Fruit fly (Drosophila melanogaster) whole organism, pupa: Measurements from ENCODE around the gene synr.
A peak's percentile ranks its signal among the peaks of the same experiment; 100 is the strongest.

ENCODE experiments used
- CG10348 ChIP-seq: fragments of 200-800 bp; sonication (Bioruptor generic); IDR thresholded peaks from 2 replicates; pipeline ENCODE4 v1.3.6; 2022; ENCODE audit warnings: missing biosample characterization, missing genetic modification characterization
- CG12605 ChIP-seq: fragments of 200-800 bp; sonication (Bioruptor generic); IDR thresholded peaks from 2 replicates; pipeline ENCODE4 v1.3.6; 2022; ENCODE audit warnings: missing biosample characterization, missing genetic modification characterization
- CG13204 ChIP-seq: fragments of 200-800 bp; sonication (Bioruptor generic); optimal IDR thresholded peaks from 2 replicates; lab custom pipeline; 2018; ENCODE audit warnings: missing biosample characterization, mild to moderate bottlenecking, missing genetic modification characterization, moderate library complexity
- CG14655 ChIP-seq: fragments of 200-800 bp; sonication (Bioruptor generic); optimal IDR thresholded peaks from 3 replicates; lab custom pipeline; 2017; ENCODE audit warnings: mild to moderate bottlenecking, missing biosample characterization, missing genetic modification reagents, missing genetic modification characterization
- CG15710 ChIP-seq: fragments of 200-800 bp; sonication (Bioruptor generic); optimal IDR thresholded peaks from 2 replicates; lab custom pipeline; 2018; ENCODE audit warnings: missing biosample characterization, mild to moderate bottlenecking, missing genetic modification characterization, moderate library complexity
- CG17806 ChIP-seq: fragments of 200-800 bp; sonication (Bioruptor generic); optimal IDR thresholded peaks from 2 replicates; lab custom pipeline; 2018; ENCODE audit warnings: missing biosample characterization, mild to moderate bottlenecking, missing genetic modification characterization, moderate library complexity
- CG32121 ChIP-seq: fragments of 200-800 bp; sonication (Bioruptor generic); IDR thresholded peaks from 2 replicates; pipeline ENCODE4 v1.3.6; 2022; ENCODE audit warnings: missing biosample characterization, missing genetic modification characterization
- CG34367 ChIP-seq: fragments of 200-800 bp; sonication (Bioruptor generic); optimal IDR thresholded peaks from 2 replicates; lab custom pipeline; 2018; ENCODE audit warnings: missing biosample characterization, mild to moderate bottlenecking, missing genetic modification characterization
- CG4496 ChIP-seq: fragments of 200-800 bp; sonication (Bioruptor generic); IDR thresholded peaks from 3 replicates; pipeline ENCODE4 v1.3.6; 2022; ENCODE audit warnings: missing biosample characterization, missing genetic modification characterization
- CG8159 ChIP-seq: fragments of 200-800 bp; sonication (Bioruptor generic); optimal IDR thresholded peaks from 3 replicates; lab custom pipeline; 2018; ENCODE audit warnings: missing biosample characterization, mild to moderate bottlenecking, missing genetic modification characterization, moderate library complexity
- CG8301 ChIP-seq: fragments of 200-800 bp; sonication (Bioruptor generic); optimal IDR thresholded peaks from 2 replicates; lab custom pipeline; 2018; ENCODE audit warnings: missing biosample characterization, mild to moderate bottlenecking, missing genetic modification characterization
- CG9948 ChIP-seq: fragments of 200-800 bp; sonication (Bioruptor generic); optimal IDR thresholded peaks from 2 replicates; lab custom pipeline; 2018; ENCODE audit warnings: missing biosample characterization, mild to moderate bottlenecking, missing genetic modification characterization, moderate library complexity
- D1 ChIP-seq: fragments of 200-800 bp; sonication (Bioruptor generic); optimal IDR thresholded peaks from 2 replicates; lab custom pipeline; 2018; ENCODE audit warnings: missing biosample characterization, mild to moderate bottlenecking, missing genetic modification characterization, moderate library complexity
- EcR ChIP-seq: fragments of 200-800 bp; sonication (Bioruptor generic); optimal IDR thresholded peaks from 3 replicates; lab custom pipeline; 2019; ENCODE audit warnings: missing biosample characterization, missing genetic modification characterization, mild to moderate bottlenecking, moderate library complexity, missing genetic modification reagents
- Ets98B ChIP-seq: fragments of 200-800 bp; sonication (Bioruptor generic); IDR thresholded peaks from 2 replicates; pipeline ENCODE4 v1.3.6; 2022; ENCODE audit warnings: missing biosample characterization, missing genetic modification characterization
- Pif1A ChIP-seq: fragments of 200-800 bp; sonication (Bioruptor generic); optimal IDR thresholded peaks from 3 replicates; lab custom pipeline; 2016; ENCODE audit warnings: missing biosample characterization, missing genetic modification characterization
- Pif1B ChIP-seq: fragments of 200-800 bp; sonication (Bioruptor generic); optimal IDR thresholded peaks from 3 replicates; lab custom pipeline; 2016; ENCODE audit warnings: missing biosample characterization, missing genetic modification characterization
- Snoo ChIP-seq: fragments of 200-800 bp; sonication (Bioruptor generic); optimal IDR thresholded peaks from 3 replicates; lab custom pipeline; 2017; ENCODE audit warnings: missing biosample characterization, mild to moderate bottlenecking, missing genetic modification characterization, inconsistent platforms
- fd96Ca ChIP-seq: fragments of 200-800 bp; sonication (Bioruptor generic); IDR thresholded peaks from 3 replicates; pipeline ENCODE4 v1.3.6; 2022; ENCODE audit warnings: missing biosample characterization, missing genetic modification characterization
- gl ChIP-seq: fragments of 200-800 bp; sonication (Bioruptor generic); optimal IDR thresholded peaks from 2 replicates; lab custom pipeline; 2018; ENCODE audit warnings: missing biosample characterization, mild to moderate bottlenecking, missing genetic modification characterization
- rn ChIP-seq: fragments of 200-800 bp; sonication (Bioruptor generic); IDR thresholded peaks from 2 replicates; pipeline ENCODE4 v1.3.6; 2022; ENCODE audit warnings: missing biosample characterization, missing genetic modification characterization

Gene synr

DNA sequence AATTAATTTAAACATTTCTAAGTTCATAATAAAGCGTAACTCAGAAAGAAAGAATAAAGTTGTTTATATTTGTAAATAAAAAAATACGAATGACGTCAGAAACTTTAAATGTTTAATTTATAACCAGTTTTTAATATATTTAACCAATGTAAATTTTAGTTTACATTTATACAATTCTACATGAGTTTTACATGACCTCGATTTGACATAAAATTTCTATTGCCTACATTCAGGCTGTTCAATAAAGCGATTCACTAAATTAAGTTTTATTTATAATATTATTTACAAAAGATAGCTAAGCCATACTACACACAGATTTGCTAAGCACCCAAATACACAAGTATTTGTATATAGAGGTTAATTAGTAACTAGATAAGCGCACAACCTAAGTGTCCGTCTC, 38.7 kb upstream of the synr start:
- no peak for TF ChIP-seq CG4496
- no peak for TF ChIP-seq CG8159 (tag; lab: Kevin White, UChicago)
- no peak for TF ChIP-seq rn (GFP tag; lab: Robert Waterston, UW)
- TF ChIP-seq gl = no peak
- TF ChIP-seq Pif1B (GFP tag; lab: Kevin White, UChicago) = no peak
- no peak for TF ChIP-seq CG12605 (GFP tag; lab: Robert Waterston, UW)
- TF ChIP-seq CG13204 (GFP tag; lab: Kevin White, UChicago) = no peak
- no peak for TF ChIP-seq CG10348
- TF ChIP-seq CG14655 = no peak
- no peak for TF ChIP-seq CG34367 (tag; lab: Kevin White, UChicago)

dm6 chr2L:4905365-4906280, 36.9 kb upstream of the synr start:
- TF ChIP-seq CG9948 (tag; lab: Kevin White, UChicago) (no peak), rn (GFP tag; lab: Robert Waterston, UW) (no peak), CG10348 (no peak), fd96Ca (GFP tag; lab: Robert Waterston, UW) (no peak), CG15710 (tag; lab: Kevin White, UChicago) (no peak), CG4496 (0 out of 3 replicates have a peak, but pooled peaks have one; percentile 21), CG12605 (GFP tag; lab: Robert Waterston, UW) (no peak), Ets98B (GFP tag; lab: Robert Waterston, UW) (no peak), CG14655 (no peak), EcR (peak; percentile 38), CG32121 (GFP tag; lab: Robert Waterston, UW) (no peak)

DNA sequence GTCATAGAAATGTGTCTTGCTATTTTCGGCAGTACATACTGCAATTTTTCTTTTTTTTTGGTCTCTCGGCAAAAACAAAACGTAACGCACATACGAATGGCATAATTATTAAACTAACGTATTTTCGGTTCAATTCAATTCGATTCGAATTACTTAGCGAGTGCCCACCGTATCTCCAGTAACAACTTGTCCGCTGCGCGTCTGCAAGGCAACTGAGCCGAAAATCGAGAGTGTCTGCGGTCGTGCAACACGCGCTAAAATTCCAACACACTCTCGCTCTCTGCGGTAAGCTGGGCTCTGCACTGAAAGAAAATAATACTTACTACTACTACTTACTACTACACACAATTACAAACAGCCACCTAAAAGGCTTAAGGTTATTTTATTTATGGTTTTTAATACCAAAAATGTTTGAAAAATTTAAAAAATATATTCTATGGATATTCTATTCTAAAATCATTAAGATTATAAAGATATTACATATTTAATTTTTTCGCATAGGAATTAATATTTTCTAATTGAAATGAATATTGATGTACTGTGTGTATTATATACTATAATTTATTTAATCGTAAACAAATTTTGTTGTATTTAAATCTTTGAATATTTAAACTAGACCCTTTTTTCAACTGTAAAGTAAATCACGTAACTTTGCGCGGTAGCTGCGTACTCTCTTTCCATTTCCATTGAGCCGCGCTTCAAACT, 35.8 kb upstream of the synr start, which contains the start of gene snsl:
Gene snsl (minus strand): TSS at position 217 of the 705 bp plus-strand sequence.
- TF ChIP-seq CG34367 (tag; lab: Kevin White, UChicago) = peak; percentile 46
- no peak for TF ChIP-seq EcR
- TF ChIP-seq CG12605 (GFP tag; lab: Robert Waterston, UW) = no peak
- TF ChIP-seq CG17806 (tag; lab: Kevin White, UChicago) = peak; percentile 68
- peak; percentile 21 for TF ChIP-seq CG8301
- no peak for TF ChIP-seq rn (GFP tag; lab: Robert Waterston, UW)
- TF ChIP-seq CG32121 (GFP tag; lab: Robert Waterston, UW) = peak; percentile 45
- TF ChIP-seq gl = no peak
- peak; percentile 56; the same call in 2 of the 3 replicates for TF ChIP-seq CG4496
- peak; percentile 86 for TF ChIP-seq CG8159 (tag; lab: Kevin White, UChicago)
- peak; percentile 23 for TF ChIP-seq D1
- peak; percentile 50 for TF ChIP-seq Ets98B (GFP tag; lab: Robert Waterston, UW)
- TF ChIP-seq fd96Ca (GFP tag; lab: Robert Waterston, UW) = peak; percentile 71; the same call in 2 of the 3 replicates
- TF ChIP-seq CG10348 = no peak
- no peak for TF ChIP-seq Pif1A
- peak; percentile 33 for TF ChIP-seq Pif1B (GFP tag; lab: Kevin White, UChicago)
- TF ChIP-seq CG15710 (tag; lab: Kevin White, UChicago) = peak; percentile 79
- peak; percentile 77 for TF ChIP-seq CG9948 (tag; lab: Kevin White, UChicago)
- peak; percentile 55 for TF ChIP-seq CG14655
- peak; percentile 68 for TF ChIP-seq CG13204 (GFP tag; lab: Kevin White, UChicago)
- peak; percentile 32 for TF ChIP-seq Snoo (tag; lab: Kevin White, UChicago)

- no peak for TF ChIP-seq D1
- no peak for TF ChIP-seq gl
- TF ChIP-seq CG12605 (GFP tag; lab: Robert Waterston, UW) = peak; percentile 64; the same call in 1 of the 2 replicates
- TF ChIP-seq Pif1A = peak; percentile 60
- peak; percentile 24 for TF ChIP-seq CG9948 (tag; lab: Kevin White, UChicago)
- TF ChIP-seq fd96Ca (GFP tag; lab: Robert Waterston, UW) = peak; percentile 62; the same call in 2 of the 3 replicates
- peak; percentile 65; the same call in 1 of the 2 replicates for TF ChIP-seq rn (GFP tag; lab: Robert Waterston, UW)
- TF ChIP-seq CG8301 = peak; percentile 22
- TF ChIP-seq CG17806 (tag; lab: Kevin White, UChicago) = peak; percentile 24
- peak; percentile 92 for TF ChIP-seq CG32121 (GFP tag; lab: Robert Waterston, UW)
- peak; percentile 57 for TF ChIP-seq Pif1B (GFP tag; lab: Kevin White, UChicago)
- TF ChIP-seq CG15710 (tag; lab: Kevin White, UChicago) = peak; percentile 20
- TF ChIP-seq CG34367 (tag; lab: Kevin White, UChicago) = no peak
- no peak for TF ChIP-seq CG13204 (GFP tag; lab: Kevin White, UChicago)
- TF ChIP-seq Ets98B (GFP tag; lab: Robert Waterston, UW) = peak; percentile 83
- TF ChIP-seq Snoo (tag; lab: Kevin White, UChicago) = peak; percentile 47
- TF ChIP-seq EcR = no peak
- TF ChIP-seq CG4496 = peak; percentile 84
- peak; percentile 60 for TF ChIP-seq CG14655
- 0 out of 2 replicates have a peak, but pooled peaks have one; percentile 23 for TF ChIP-seq CG10348
- TF ChIP-seq CG8159 (tag; lab: Kevin White, UChicago) = peak; percentile 42
- TF ChIP-seq, all 21 proteins: peak for 16
Observed at dm6 chr2L:4907986-4908385, 34.6 kb upstream of the synr start.

DNA sequence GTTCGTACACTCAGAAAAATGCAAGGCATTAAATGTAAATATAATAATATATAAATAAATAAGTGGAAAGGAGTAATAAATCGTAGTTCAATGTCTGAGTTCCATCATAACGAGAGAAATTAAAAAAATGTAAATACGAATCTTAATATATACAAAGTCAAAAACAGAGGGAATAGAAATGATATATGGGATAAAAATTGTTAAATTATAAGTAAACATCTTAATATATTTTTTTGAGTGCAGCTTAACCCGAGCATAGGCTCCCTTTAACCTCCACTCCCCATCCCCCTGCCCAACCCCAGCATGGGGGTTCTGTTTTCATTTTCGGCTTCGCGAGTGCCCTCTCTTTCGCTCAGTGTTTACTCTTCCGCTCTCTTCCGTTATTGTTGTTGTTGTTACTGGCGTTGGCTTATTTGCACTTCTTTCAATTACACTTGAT, 26.8 kb upstream of the synr start:
- TF ChIP-seq rn (GFP tag; lab: Robert Waterston, UW) (no peak), CG32121 (GFP tag; lab: Robert Waterston, UW) (no peak), CG9948 (tag; lab: Kevin White, UChicago) (peak; percentile 56), CG34367 (tag; lab: Kevin White, UChicago) (peak; percentile 30), CG15710 (tag; lab: Kevin White, UChicago) (peak; percentile 63), gl (no peak), fd96Ca (GFP tag; lab: Robert Waterston, UW) (no peak; the same call in 2 of the 3 replicates), EcR (no peak), Pif1A (no peak), CG13204 (GFP tag; lab: Kevin White, UChicago) (peak; percentile 22), Ets98B (GFP tag; lab: Robert Waterston, UW) (no peak), CG14655 (peak; percentile 60), CG8159 (tag; lab: Kevin White, UChicago) (peak; percentile 75), CG4496 (no peak), CG12605 (GFP tag; lab: Robert Waterston, UW) (no peak), CG10348 (no peak), CG8301 (peak; percentile 9), Snoo (tag; lab: Kevin White, UChicago) (peak; percentile 41), D1 (no peak), CG17806 (tag; lab: Kevin White, UChicago) (peak; percentile 33), Pif1B (GFP tag; lab: Kevin White, UChicago) (peak; percentile 9)
